Worm (Caenorhabditis elegans) whole organism, L1 larva: ENCODE measurements around the gene lgc-48.

Experiments used
- lin-39 ChIP-seq: fragments of 150-350 bp; optimal IDR thresholded peaks from 2 replicates; lab custom pipeline; 2014; ENCODE audit warnings: missing biosample characterization, missing genetic modification reagents, missing genetic modification characterization
- nhr-77 ChIP-seq: fragments of 150-350 bp; optimal IDR thresholded peaks from 2 replicates; lab custom pipeline; 2014; ENCODE audit warnings: missing biosample characterization, missing genetic modification characterization
- rnt-1 ChIP-seq: sonication (generic microtip); optimal IDR thresholded peaks from 2 replicates; lab custom pipeline; 2016; ENCODE audit warnings: mild to moderate bottlenecking, missing genetic modification characterization, moderate library complexity, missing compliant biosample characterization
- unc-98 ChIP-seq: fragments of 200-800 bp; sonication (Bioruptor generic); IDR thresholded peaks from 2 replicates; pipeline ENCODE4 v1.3.6; 2022; ENCODE audit warnings: missing genetic modification characterization, missing compliant biosample characterization

DNA sequence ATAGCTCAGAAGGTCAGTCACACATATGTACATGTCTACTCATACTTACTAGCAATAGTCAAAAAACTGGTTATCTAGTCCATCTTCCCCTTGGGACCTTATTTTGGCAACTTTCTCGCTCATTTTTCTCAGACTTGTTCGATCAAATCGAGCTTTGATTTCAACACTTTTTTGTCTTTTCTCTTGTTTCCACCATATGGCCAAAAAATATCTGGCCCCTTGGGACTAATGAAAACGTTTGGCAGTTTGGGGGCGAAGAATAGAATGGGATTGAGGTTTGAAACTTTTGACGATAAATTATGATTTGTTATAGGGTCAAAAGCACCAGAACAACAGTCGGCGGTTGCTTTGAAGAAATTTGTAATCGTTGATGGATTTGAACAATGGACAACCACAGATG is 12.4 kb downstream of the lgc-48 start:
- TF ChIP-seq nhr-77 (tag; lab: Kevin White, UChicago) (no peak), unc-98 (GFP tag; lab: Robert Waterston, UW) (no peak), rnt-1 (no peak), lin-39 (tag; lab: Kevin White, UChicago) (no peak)
